Worm (Caenorhabditis elegans) whole organism, young adult: ENCODE measurements around the gene npr-21.
A peak's percentile ranks its signal among the peaks of the same experiment; 100 is the strongest.

Source experiments
- B0261.1 ChIP-seq: sonication (generic microtip); optimal IDR thresholded peaks from 2 replicates; lab custom pipeline; 2016; ENCODE audit warnings: mild to moderate bottlenecking, missing genetic modification characterization, moderate library complexity, missing compliant biosample characterization
- B0336.3 ChIP-seq: fragments of 200-800 bp; sonication (Bioruptor generic); IDR thresholded peaks from 2 replicates; pipeline ENCODE4 v1.3.6; 2022; ENCODE audit warnings: missing genetic modification characterization, missing compliant biosample characterization
- F10E7.11 ChIP-seq: sonication (generic microtip); optimal IDR thresholded peaks from 2 replicates; lab custom pipeline; 2017; ENCODE audit warnings: mild to moderate bottlenecking, missing genetic modification characterization, moderate library complexity, missing compliant biosample characterization
- F23B12.7 ChIP-seq: sonication (generic microtip); optimal IDR thresholded peaks from 2 replicates; lab custom pipeline; 2017; ENCODE audit warnings: missing genetic modification characterization, mild to moderate bottlenecking, missing compliant biosample characterization, antibody characterized with exemption, moderate library complexity; ENCODE audit not compliant: insufficient read depth
- F37B4.10 ChIP-seq: fragments of 200-800 bp; sonication (Bioruptor generic); IDR thresholded peaks from 2 replicates; pipeline ENCODE4 v1.3.6; 2022; ENCODE audit warnings: missing genetic modification characterization, missing compliant biosample characterization
- F55B11.4 ChIP-seq: sonication (generic microtip); optimal IDR thresholded peaks from 2 replicates; lab custom pipeline; 2016; ENCODE audit warnings: missing compliant biosample characterization, missing genetic modification characterization, borderline replicate concordance; ENCODE audit not compliant: insufficient read depth
- F57A8.1 ChIP-seq: fragments of 200-800 bp; sonication (Bioruptor generic); optimal IDR thresholded peaks from 2 replicates; lab custom pipeline; 2018; ENCODE audit warnings: mild to moderate bottlenecking, missing genetic modification characterization, moderate library complexity, missing compliant biosample characterization
- K12H6.12 ChIP-seq: fragments of 200-800 bp; sonication (Bioruptor generic); optimal IDR thresholded peaks from 2 replicates; lab custom pipeline; 2018; ENCODE audit warnings: mild to moderate bottlenecking, missing genetic modification characterization, missing compliant biosample characterization
- T07F8.4 ChIP-seq: sonication (generic microtip); optimal IDR thresholded peaks from 2 replicates; lab custom pipeline; 2016; ENCODE audit warnings: mild to moderate bottlenecking, missing genetic modification characterization, moderate library complexity, missing compliant biosample characterization
- Y56A3A.18 ChIP-seq: fragments of 200-800 bp; sonication (Bioruptor generic); IDR thresholded peaks from 2 replicates; pipeline ENCODE4 v1.3.6; 2022; ENCODE audit warnings: missing genetic modification reagents, missing genetic modification characterization, missing compliant biosample characterization
- Y79H2A.3 ChIP-seq: fragments of 200-800 bp; sonication (Bioruptor generic); conservative IDR thresholded peaks from 2 replicates; pipeline ENCODE4 v1.3.6; 2022; ENCODE audit warnings: missing genetic modification reagents, missing genetic modification characterization, missing compliant biosample characterization
- Y95B8A.8 ChIP-seq: fragments of 200-800 bp; sonication (Bioruptor generic); IDR thresholded peaks from 2 replicates; pipeline ENCODE4 v1.3.6; 2022; ENCODE audit warnings: missing genetic modification reagents, missing genetic modification characterization, missing compliant biosample characterization
- akir-1 ChIP-seq: fragments of 200-800 bp; sonication (Bioruptor generic); optimal IDR thresholded peaks from 2 replicates; lab custom pipeline; 2018; ENCODE audit warnings: mild to moderate bottlenecking, missing genetic modification characterization, moderate library complexity, missing compliant biosample characterization
- atf-7 ChIP-seq: sonication (generic microtip); optimal IDR thresholded peaks from 2 replicates; lab custom pipeline; 2017; ENCODE audit warnings: mild to moderate bottlenecking, missing genetic modification characterization, missing compliant biosample characterization
- bed-1 ChIP-seq: fragments of 200-800 bp; sonication (Bioruptor generic); IDR thresholded peaks from 2 replicates; pipeline ENCODE4 v1.3.6; 2022; ENCODE audit warnings: missing genetic modification reagents, missing genetic modification characterization, missing compliant biosample characterization
- bed-2 ChIP-seq: fragments of 200-800 bp; sonication (Bioruptor generic); IDR thresholded peaks from 2 replicates; pipeline ENCODE4 v1.3.6; 2022; ENCODE audit warnings: missing genetic modification reagents, missing genetic modification characterization, missing compliant biosample characterization
- cebp-2 ChIP-seq: fragments of 200-800 bp; sonication (Bioruptor generic); IDR thresholded peaks from 2 replicates; pipeline ENCODE4 v1.3.6; 2022; ENCODE audit warnings: missing genetic modification characterization, missing compliant biosample characterization
- ceh-27 ChIP-seq: fragments of 200-800 bp; sonication (Bioruptor generic); optimal IDR thresholded peaks from 2 replicates; lab custom pipeline; 2018; ENCODE audit warnings: mild to moderate bottlenecking, missing genetic modification characterization, moderate library complexity, missing compliant biosample characterization
- ceh-58 ChIP-seq: fragments of 200-800 bp; sonication (Bioruptor generic); IDR thresholded peaks from 2 replicates; pipeline ENCODE4 v1.3.6; 2022; ENCODE audit warnings: missing genetic modification characterization, missing compliant biosample characterization
- ceh-79 ChIP-seq: sonication (generic microtip); optimal IDR thresholded peaks from 2 replicates; lab custom pipeline; 2017; ENCODE audit warnings: mild to moderate bottlenecking, missing genetic modification characterization, missing compliant biosample characterization
- ceh-91 ChIP-seq: fragments of 200-800 bp; sonication (Bioruptor generic); IDR thresholded peaks from 2 replicates; pipeline ENCODE4 v1.3.6; 2022; ENCODE audit warnings: missing genetic modification reagents, missing genetic modification characterization, missing compliant biosample characterization
- efl-1 ChIP-seq: fragments of 150-350 bp; optimal IDR thresholded peaks from 2 replicates; lab custom pipeline; 2014; ENCODE audit warnings: missing biosample characterization, missing genetic modification reagents, missing genetic modification characterization
- egl-44 ChIP-seq: fragments of 200-800 bp; sonication (Bioruptor generic); IDR thresholded peaks from 2 replicates; pipeline ENCODE4 v1.3.6; 2022; ENCODE audit warnings: missing genetic modification reagents, missing genetic modification characterization, missing compliant biosample characterization
- egrh-3 ChIP-seq: fragments of 200-800 bp; sonication (Bioruptor generic); IDR thresholded peaks from 2 replicates; pipeline ENCODE4 v1.3.6; 2022; ENCODE audit warnings: missing genetic modification reagents, missing genetic modification characterization, missing compliant biosample characterization
- ets-4 ChIP-seq: fragments of 200-800 bp; sonication (Bioruptor generic); optimal IDR thresholded peaks from 2 replicates; lab custom pipeline; 2018; ENCODE audit warnings: mild to moderate bottlenecking, missing genetic modification characterization, missing compliant biosample characterization
- gei-17 ChIP-seq: fragments of 200-800 bp; sonication (Bioruptor generic); optimal IDR thresholded peaks from 2 replicates; lab custom pipeline; 2018; ENCODE audit warnings: mild to moderate bottlenecking, missing genetic modification characterization, missing compliant biosample characterization
- hlh-26 ChIP-seq: fragments of 200-800 bp; sonication (Bioruptor generic); conservative IDR thresholded peaks from 2 replicates; pipeline ENCODE4 v1.3.6; 2022; ENCODE audit warnings: missing genetic modification reagents, missing genetic modification characterization, missing compliant biosample characterization
- lag-1 ChIP-seq: fragments of 200-800 bp; sonication (Bioruptor generic); IDR thresholded peaks from 2 replicates; pipeline ENCODE4 v1.3.6; 2022; ENCODE audit warnings: missing genetic modification reagents, missing genetic modification characterization, missing compliant biosample characterization
- lin-26 ChIP-seq: fragments of 200-800 bp; sonication (Bioruptor generic); IDR thresholded peaks from 2 replicates; pipeline ENCODE4 v1.3.6; 2022; ENCODE audit warnings: missing genetic modification reagents, missing genetic modification characterization, missing compliant biosample characterization
- lin-40 ChIP-seq: sonication (generic microtip); optimal IDR thresholded peaks from 2 replicates; lab custom pipeline; 2016; ENCODE audit warnings: missing genetic modification characterization, mild to moderate bottlenecking, missing compliant biosample characterization, missing genotype, missing genetic modification reagents
- lin-54 ChIP-seq: fragments of 200-800 bp; sonication (Bioruptor generic); optimal IDR thresholded peaks from 2 replicates; lab custom pipeline; 2018; ENCODE audit warnings: mild to moderate bottlenecking, missing genetic modification characterization, missing compliant biosample characterization
- lsl-1 ChIP-seq: fragments of 200-800 bp; sonication (Bioruptor generic); optimal IDR thresholded peaks from 2 replicates; lab custom pipeline; 2018; ENCODE audit warnings: mild to moderate bottlenecking, missing genetic modification characterization, moderate library complexity, missing compliant biosample characterization
- madf-3 ChIP-seq: fragments of 200-800 bp; sonication (Bioruptor generic); IDR thresholded peaks from 2 replicates; pipeline ENCODE4 v1.3.6; 2022; ENCODE audit warnings: missing genetic modification reagents, missing genetic modification characterization, missing compliant biosample characterization
- madf-6 ChIP-seq: fragments of 200-800 bp; sonication (Bioruptor generic); IDR thresholded peaks from 2 replicates; pipeline ENCODE4 v1.3.6; 2022; ENCODE audit warnings: missing genetic modification reagents, missing genetic modification characterization, missing compliant biosample characterization
- madf-8 ChIP-seq: fragments of 200-800 bp; sonication (Bioruptor generic); conservative IDR thresholded peaks from 2 replicates; pipeline ENCODE4 v1.3.6; 2022; ENCODE audit warnings: missing genetic modification reagents, missing genetic modification characterization, missing compliant biosample characterization
- mcd-1 ChIP-seq: fragments of 200-800 bp; sonication (Bioruptor generic); IDR thresholded peaks from 2 replicates; pipeline ENCODE4 v1.3.6; 2022; ENCODE audit warnings: missing genetic modification reagents, missing genetic modification characterization, missing compliant biosample characterization
- mes-4 ChIP-seq: sonication (generic microtip); optimal IDR thresholded peaks from 2 replicates; lab custom pipeline; 2016; ENCODE audit warnings: missing genotype, missing genetic modification characterization, missing compliant biosample characterization
- nfya-2 ChIP-seq: fragments of 200-800 bp; sonication (Bioruptor generic); IDR thresholded peaks from 2 replicates; pipeline ENCODE4 v1.3.6; 2022; ENCODE audit warnings: missing genetic modification reagents, missing genetic modification characterization, missing compliant biosample characterization
- nfyb-1 ChIP-seq: fragments of 200-800 bp; sonication (Bioruptor generic); IDR thresholded peaks from 2 replicates; pipeline ENCODE4 v1.3.6; 2022; ENCODE audit warnings: missing genetic modification reagents, missing genetic modification characterization, missing compliant biosample characterization
- nhr-179 ChIP-seq: sonication (generic microtip); optimal IDR thresholded peaks from 2 replicates; lab custom pipeline; 2016; ENCODE audit warnings: mild to moderate bottlenecking, missing genetic modification characterization, missing compliant biosample characterization
- nhr-90 ChIP-seq: sonication (generic microtip); optimal IDR thresholded peaks from 2 replicates; lab custom pipeline; 2016; ENCODE audit warnings: missing genotype, mild to moderate bottlenecking, missing genetic modification characterization, missing compliant biosample characterization
- sdz-38 ChIP-seq: sonication (generic microtip); optimal IDR thresholded peaks from 2 replicates; lab custom pipeline; 2016; ENCODE audit warnings: missing genotype, missing genetic modification characterization, missing compliant biosample characterization
- sea-2 ChIP-seq: fragments of 200-800 bp; sonication (Bioruptor generic); IDR thresholded peaks from 2 replicates; pipeline ENCODE4 v1.3.6; 2022; ENCODE audit warnings: missing genetic modification characterization, missing compliant biosample characterization
- snpc-1.1 ChIP-seq: sonication (generic microtip); optimal IDR thresholded peaks from 2 replicates; lab custom pipeline; 2017; ENCODE audit warnings: missing genetic modification characterization, mild to moderate bottlenecking, missing compliant biosample characterization, antibody characterized with exemption, moderate library complexity, missing genotype, missing genetic modification reagents; ENCODE audit not compliant: insufficient read depth
- snpc-3.4 ChIP-seq: sonication (generic microtip); optimal IDR thresholded peaks from 2 replicates; lab custom pipeline; 2017; ENCODE audit warnings: missing genetic modification characterization, mild to moderate bottlenecking, missing compliant biosample characterization, antibody characterized with exemption, moderate library complexity, missing genotype, missing genetic modification reagents
- unc-130 ChIP-seq: sonication (generic microtip); optimal IDR thresholded peaks from 2 replicates; lab custom pipeline; 2016; ENCODE audit warnings: missing genetic modification reagents, missing genetic modification characterization, missing compliant biosample characterization
- unc-62 ChIP-seq: fragments of 150-350 bp; optimal IDR thresholded peaks from 2 replicates; lab custom pipeline; 2014; ENCODE audit warnings: missing biosample characterization, missing genetic modification reagents, missing genetic modification characterization
- zfh-2 ChIP-seq: fragments of 200-800 bp; sonication (Bioruptor generic); conservative IDR thresholded peaks from 2 replicates; pipeline ENCODE4 v1.3.6; 2022; ENCODE audit warnings: missing genetic modification reagents, missing genetic modification characterization, missing compliant biosample characterization
- ztf-3 ChIP-seq: fragments of 200-800 bp; sonication (Bioruptor generic); optimal IDR thresholded peaks from 2 replicates; lab custom pipeline; 2018; ENCODE audit warnings: mild to moderate bottlenecking, missing genetic modification characterization, missing compliant biosample characterization
- ztf-6 ChIP-seq: fragments of 200-800 bp; sonication (Bioruptor generic); IDR thresholded peaks from 2 replicates; pipeline ENCODE4 v1.3.6; 2022; ENCODE audit warnings: missing genetic modification reagents, missing genetic modification characterization, missing compliant biosample characterization

The npr-21 gene

DNA sequence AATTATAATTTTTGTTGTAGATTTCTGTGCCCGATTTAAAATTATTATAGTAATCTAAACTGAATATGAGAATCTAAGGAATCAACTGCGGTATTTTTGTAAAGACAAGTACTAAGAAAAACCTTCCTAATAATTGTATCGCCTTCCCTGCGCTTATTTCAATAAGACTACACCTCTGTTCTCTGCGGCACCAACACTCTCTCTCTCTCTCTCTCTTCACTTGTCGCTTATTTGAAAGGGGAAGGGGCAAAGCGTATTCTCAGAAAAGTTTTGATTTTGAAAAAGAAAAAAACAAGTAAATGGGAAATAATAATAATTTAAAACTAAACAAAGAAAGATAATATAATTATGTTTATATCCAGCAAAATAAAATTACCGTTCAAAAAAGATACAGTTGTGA, 23.5 kb upstream of the npr-21 start (continued):
- TF ChIP-seq nhr-90 (tag; lab: Kevin White, UChicago) (no peak), akir-1 (no peak), F37B4.10 (GFP tag; lab: Robert Waterston, UW) (no peak), ceh-91 (no peak), gei-17 (GFP tag; lab: Kevin White, UChicago) (peak; percentile 79), unc-62 (GFP tag; lab: Kevin White, UChicago) (no peak), bed-2 (GFP tag; lab: Robert Waterston, UW) (no peak), cebp-2 (GFP tag; lab: Robert Waterston, UW) (no peak), T07F8.4 (tag; lab: Kevin White, UChicago) (no peak), nfya-2 (GFP tag; lab: Robert Waterston, UW) (no peak), snpc-3.4 (no peak), K12H6.12 (tag; lab: Kevin White, UChicago) (no peak), sdz-38 (tag; lab: Kevin White, UChicago) (no peak), ceh-79 (no peak), bed-1 (GFP tag; lab: Robert Waterston, UW) (no peak), atf-7 (tag; lab: Kevin White, UChicago) (no peak), madf-8 (GFP tag; lab: Robert Waterston, UW) (no peak), egrh-3 (no peak), lsl-1 (GFP tag; lab: Kevin White, UChicago) (no peak), lin-26 (no peak), ets-4 (no peak), F57A8.1 (GFP tag; lab: Kevin White, UChicago) (no peak), madf-3 (GFP tag; lab: Robert Waterston, UW) (no peak), nfyb-1 (GFP tag; lab: Robert Waterston, UW) (no peak), lag-1 (GFP tag; lab: Robert Waterston, UW) (no peak), B0261.1 (tag; lab: Kevin White, UChicago) (no peak), efl-1 (no peak), ceh-27 (GFP tag; lab: Kevin White, UChicago) (peak; percentile 9), hlh-26 (GFP tag; lab: Robert Waterston, UW) (no peak), lin-40 (peak; percentile 84), lin-54 (GFP tag; lab: Kevin White, UChicago) (no peak), F10E7.11 (tag; lab: Kevin White, UChicago) (no peak), F55B11.4 (tag; lab: Kevin White, UChicago) (no peak), mes-4 (tag; lab: Kevin White, UChicago) (no peak), Y95B8A.8 (GFP tag; lab: Robert Waterston, UW) (no peak), madf-6 (GFP tag; lab: Robert Waterston, UW) (no peak), mcd-1 (GFP tag; lab: Robert Waterston, UW) (no peak), snpc-1.1 (tag; lab: Kevin White, UChicago) (no peak), zfh-2 (no peak), nhr-179 (tag; lab: Kevin White, UChicago) (no peak), sea-2 (no peak), unc-130 (no peak), ztf-6 (no peak; the same call in 1 of the 2 replicates), Y79H2A.3 (GFP tag; lab: Robert Waterston, UW) (no peak), ceh-58 (no peak), Y56A3A.18 (0 out of 2 replicates have a peak, but pooled peaks have one; percentile 23), F23B12.7 (tag; lab: Kevin White, UChicago) (peak; percentile 47), egl-44 (no peak), ztf-3 (GFP tag; lab: Kevin White, UChicago) (no peak), B0336.3 (no peak)
